Fruit fly (Drosophila melanogaster): ENCODE data around the gene ATPsynCF6.

The ATPsynCF6 gene

DNA sequence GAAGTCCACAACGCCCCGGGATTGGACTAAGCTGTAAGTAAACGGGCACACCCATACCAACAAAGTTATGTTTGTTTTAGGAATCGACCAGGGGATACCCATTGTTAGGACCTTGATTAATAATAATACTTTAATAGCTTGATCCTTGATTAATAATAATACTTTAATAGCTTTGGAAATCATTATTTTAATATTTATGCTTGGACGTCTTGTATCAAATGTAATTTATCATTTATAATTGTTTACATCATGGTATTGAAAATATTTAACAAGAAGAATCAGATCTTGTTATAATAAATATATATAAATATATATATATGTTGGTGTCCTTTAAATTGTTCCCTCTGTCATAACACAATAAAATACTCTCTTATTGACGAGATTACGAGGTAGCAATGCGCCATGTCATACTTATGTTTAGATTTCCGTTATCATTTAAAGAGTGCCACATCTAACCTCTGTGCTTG is 1.1 kb upstream of the ATPsynCF6 start (continued):
- TF ChIP-seq Mad (GFP tag; optimal IDR thresholded peaks at IDR 0.05) = no peak
- peak; percentile 39 for TF ChIP-seq CG4617 (GFP tag; optimal IDR thresholded peaks at IDR 0.05; ENCODE audit: borderline replicate concordance)
- TF ChIP-seq Chrac-16 (GFP tag; optimal IDR thresholded peaks at IDR 0.05) = peak; percentile 63
- no peak for TF ChIP-seq vfl (GFP tag; optimal IDR thresholded peaks at IDR 0.05)
- TF ChIP-seq chif (GFP tag; optimal IDR thresholded peaks at IDR 0.05) = peak in 1 of 2 experiments; percentile 0
- TF ChIP-seq B-H1 (GFP tag; IDR thresholded peaks at IDR 0.05) = peak; percentile 73
- peak; percentile 65 for TF ChIP-seq CG2202 (tag; optimal IDR thresholded peaks at IDR 0.05)
- TF ChIP-seq dysf (GFP tag; IDR thresholded peaks at IDR 0.05) = peak; percentile 88
- TF ChIP-seq org-1 (GFP tag; optimal IDR thresholded peaks at IDR 0.05) = peak; percentile 73
- peak; percentile 66 for TF ChIP-seq CG9932 (GFP tag; IDR thresholded peaks at IDR 0.05)
- no peak for TF ChIP-seq h (optimal IDR thresholded peaks at IDR 0.05)
- no peak for TF ChIP-seq CG9876 (GFP tag; optimal IDR thresholded peaks at IDR 0.05)
- TF ChIP-seq Pdp1 (GFP tag; optimal IDR thresholded peaks at IDR 0.05) = peak in 1 of 2 experiments; percentile 22
- TF ChIP-seq CG34422 (GFP tag; IDR thresholded peaks at IDR 0.05) = peak; percentile 80; the same call in 2 of the 3 replicates
- no peak for TF ChIP-seq tna (GFP tag; IDR thresholded peaks at IDR 0.05; ENCODE audit: partially characterized antibody)
- peak; percentile 29 for TF ChIP-seq trh (GFP tag; optimal IDR thresholded peaks at IDR 0.05)
- TF ChIP-seq ase (GFP tag; IDR thresholded peaks at IDR 0.05) = peak; percentile 36; the same call in 1 of the 3 replicates
- TF ChIP-seq Nf-YA (GFP tag; IDR thresholded peaks at IDR 0.05) = peak; percentile 68
- peak; percentile 75 for TF ChIP-seq CG16815 (GFP tag; optimal IDR thresholded peaks at IDR 0.05)
- no peak for TF ChIP-seq CG10565 (GFP tag; optimal IDR thresholded peaks at IDR 0.05)
- TF ChIP-seq CG4424 (GFP tag; optimal IDR thresholded peaks at IDR 0.05) = peak; percentile 33
- no peak for TF ChIP-seq lov (optimal IDR thresholded peaks at IDR 0.05)
- TF ChIP-seq lov (GFP tag; IDR thresholded peaks at IDR 0.05) = peak; percentile 28; the same call in 1 of the 3 replicates
- TF ChIP-seq CG17186 (GFP tag; optimal IDR thresholded peaks at IDR 0.05) = no peak
- TF ChIP-seq CG9215 (GFP tag; IDR thresholded peaks at IDR 0.05) = peak; percentile 58
- no peak for TF ChIP-seq hth (optimal IDR thresholded peaks at IDR 0.05)
- peak; percentile 33 for TF ChIP-seq jing (GFP tag; optimal IDR thresholded peaks at IDR 0.05)
- peak; percentile 94 for TF ChIP-seq CG12659 (GFP tag; optimal IDR thresholded peaks at IDR 0.05)
- TF ChIP-seq CG3847 (GFP tag; IDR thresholded peaks at IDR 0.05) = peak; percentile 67
- TF ChIP-seq Dad (GFP tag; optimal IDR thresholded peaks at IDR 0.05) = no peak
- peak; percentile 72 for TF ChIP-seq CG4730 (GFP tag; IDR thresholded peaks at IDR 0.05)
- peak; percentile 40 for TF ChIP-seq CG17912 (GFP tag; optimal IDR thresholded peaks at IDR 0.05)
- TF ChIP-seq chm (GFP tag; IDR thresholded peaks at IDR 0.05) = peak; percentile 25; the same call in 1 of the 2 replicates
- peak; percentile 76 for TF ChIP-seq ATbp (GFP tag; optimal IDR thresholded peaks at IDR 0.05)
- peak; percentile 97 for TF ChIP-seq CoRest (tag; optimal IDR thresholded peaks at IDR 0.05)
- peak; percentile 67 for TF ChIP-seq CG6813 (GFP tag; optimal IDR thresholded peaks at IDR 0.05)
- peak; percentile 75; the same call in 1 of the 2 replicates for TF ChIP-seq CG11247 (GFP tag; IDR thresholded peaks at IDR 0.05)
- no peak for TF ChIP-seq fd64A (GFP tag; optimal IDR thresholded peaks at IDR 0.05)
- TF ChIP-seq fu2 (GFP tag; optimal IDR thresholded peaks at IDR 0.05) = no peak
- peak; percentile 90 for TF ChIP-seq Dek (tag; optimal IDR thresholded peaks at IDR 0.05)
- peak; percentile 89 for TF ChIP-seq CG15601 (tag; optimal IDR thresholded peaks at IDR 0.05)
- no peak for TF ChIP-seq CG16813 (GFP tag; IDR thresholded peaks at IDR 0.05; ENCODE audit: partially characterized antibody)
- peak; percentile 58 for TF ChIP-seq Oaz (GFP tag; IDR thresholded peaks at IDR 0.05)
- TF ChIP-seq D19B (GFP tag; optimal IDR thresholded peaks at IDR 0.05) = peak; percentile 97
- no peak for TF ChIP-seq Elba2 (GFP tag; optimal IDR thresholded peaks at IDR 0.05)
- TF ChIP-seq HLH4C (GFP tag; IDR thresholded peaks at IDR 0.05; ENCODE audit: partially characterized antibody) = no peak
- no peak for TF ChIP-seq zfh2 (GFP tag; optimal IDR thresholded peaks at IDR 0.05)
- TF ChIP-seq bab2 (GFP tag; optimal IDR thresholded peaks at IDR 0.05) = peak; percentile 11
- TF ChIP-seq Hey (tag; optimal IDR thresholded peaks at IDR 0.05) = no peak
- TF ChIP-seq cad (GFP tag; optimal IDR thresholded peaks at IDR 0.05) = no peak
- TF ChIP-seq grn (GFP tag; optimal IDR thresholded peaks at IDR 0.05) = no peak
- no peak for TF ChIP-seq CG12104 (GFP tag; optimal IDR thresholded peaks at IDR 0.05)

All from whole organism, embryonic.